Fruit fly (Drosophila melanogaster) whole organism: Measurements from ENCODE around the gene CG31775.
"Not testable (repeated sequence)": the region's sequence is repeated elsewhere in the genome, so short reads cannot be mapped to it uniquely, and the experiment has no call there.

Experiments used
- CG8478 ChIP-seq: fragments of >200 bp; optimal IDR thresholded peaks from 2 replicates; lab custom pipeline; 2018; ENCODE audit warnings: inconsistent platforms
- pan ChIP-seq: fragments of >200 bp; optimal IDR thresholded peaks from 2 replicates; lab custom pipeline; 2017
- psq ChIP-seq: fragments of >200 bp; optimal IDR thresholded peaks from 2 replicates; lab custom pipeline; 2017

DNA sequence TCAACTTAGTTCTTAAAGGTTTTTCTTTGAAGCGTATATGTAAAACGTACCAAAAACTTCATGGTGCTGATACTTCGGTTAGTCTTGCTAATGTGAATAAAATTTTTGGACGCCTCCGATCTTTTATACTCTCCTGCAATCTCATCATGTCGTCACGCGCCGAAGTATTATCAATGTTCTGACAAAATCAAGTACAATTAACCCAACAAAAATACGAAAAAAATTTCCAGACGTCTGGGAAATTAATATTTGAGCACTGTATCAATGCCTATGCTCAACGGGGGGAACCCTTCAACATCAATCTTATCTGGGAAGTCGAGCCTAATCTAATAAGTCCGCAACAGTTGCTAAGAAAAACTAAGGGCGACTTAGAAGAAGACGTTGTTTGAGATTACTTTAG, 4.2 kb upstream of the CG31775 start, which contains the start of gene CG42586:
- TF ChIP-seq CG8478, psq, pan (lab: Kevin White, UChicago): not testable (repeated sequence)
